Worm (Caenorhabditis elegans) whole organism, late embryonic: ENCODE measurements around the gene C02B8.7.

Experiments
- ama-1 ChIP-seq: fragments of 150-350 bp; optimal IDR thresholded peaks from 2 replicates; lab custom pipeline; 2014
- nhr-11 ChIP-seq: fragments of 150-350 bp; optimal IDR thresholded peaks from 2 replicates; lab custom pipeline; 2014; ENCODE audit warnings: missing biosample characterization, missing genetic modification characterization
- pha-2 ChIP-seq: sonication (generic microtip); optimal IDR thresholded peaks from 2 replicates; lab custom pipeline; 2017; ENCODE audit warnings: mild to moderate bottlenecking, missing genetic modification characterization, missing compliant biosample characterization
- pqm-1 ChIP-seq: sonication (generic microtip); optimal IDR thresholded peaks from 2 replicates; lab custom pipeline; 2016; ENCODE audit warnings: missing genetic modification characterization, missing compliant biosample characterization
- sox-4 ChIP-seq: sonication (generic microtip); optimal IDR thresholded peaks from 2 replicates; lab custom pipeline; 2017; ENCODE audit warnings: mild to moderate bottlenecking, missing genetic modification characterization, inconsistent platforms, missing compliant biosample characterization
- tbx-7 ChIP-seq: sonication (generic microtip); optimal IDR thresholded peaks from 2 replicates; lab custom pipeline; 2016; ENCODE audit warnings: missing genotype, missing genetic modification characterization, missing compliant biosample characterization

ce11 chrX:8162793-8163192 is 25.1 kb upstream of the C02B8.7 start, which contains the start of gene F22F1.3:
- TF ChIP-seq sox-4 (tag; lab: Kevin White, UChicago) (no peak), pha-2 (no peak), pqm-1 (tag; lab: Kevin White, UChicago) (no peak), nhr-11 (no peak), ama-1 (lab: Kevin White, UChicago) (no peak), tbx-7 (no peak)
